Fruit fly (Drosophila melanogaster) whole organism, embryonic: Measurements from ENCODE around the gene tral.

ENCODE experiments used
- Blimp-1 ChIP-seq: fragments of 200-800 bp; sonication (Bioruptor generic); optimal IDR thresholded peaks from 3 replicates; lab custom pipeline; 2018; ENCODE audit warnings: missing biosample characterization, missing genetic modification characterization, mild to moderate bottlenecking, moderate library complexity, missing genetic modification reagents
- CG10321 ChIP-seq: fragments of 200-800 bp; sonication (Bioruptor generic); IDR thresholded peaks from 2 replicates; pipeline ENCODE4 v1.3.6; 2022; ENCODE audit warnings: missing biosample characterization, missing genetic modification characterization
- CG12769 ChIP-seq: fragments of 200-800 bp; sonication (Bioruptor generic); optimal IDR thresholded peaks from 2 replicates; lab custom pipeline; 2019; ENCODE audit warnings: missing biosample characterization, mild to moderate bottlenecking, missing genetic modification characterization, moderate library complexity
- CG17912 ChIP-seq: fragments of 200-800 bp; sonication (Bioruptor generic); optimal IDR thresholded peaks from 2 replicates; lab custom pipeline; 2018; ENCODE audit warnings: missing biosample characterization, mild to moderate bottlenecking, missing genetic modification characterization
- CG2199 ChIP-seq: fragments of 200-800 bp; sonication (Bioruptor generic); IDR thresholded peaks from 3 replicates; pipeline ENCODE4 v1.3.6; 2022; ENCODE audit warnings: missing biosample characterization, missing genetic modification characterization
- CG2712 ChIP-seq: fragments of 200-800 bp; optimal IDR thresholded peaks from 3 replicates; lab custom pipeline; 2019; ENCODE audit warnings: missing biosample characterization, mild to moderate bottlenecking, missing genetic modification characterization, moderate library complexity
- CG30431 ChIP-seq: fragments of 200-800 bp; sonication (Bioruptor generic); optimal IDR thresholded peaks from 2 replicates; lab custom pipeline; 2017; ENCODE audit warnings: missing biosample characterization, missing genetic modification characterization
- CG32532 ChIP-seq: fragments of 200-800 bp; sonication (Bioruptor generic); IDR thresholded peaks from 2 replicates; pipeline ENCODE4 v1.3.6; 2022; ENCODE audit warnings: missing biosample characterization, missing genetic modification characterization
- CG3407 ChIP-seq: fragments of 200-800 bp; sonication (Bioruptor generic); optimal IDR thresholded peaks from 2 replicates; lab custom pipeline; 2018; ENCODE audit warnings: missing biosample characterization, mild to moderate bottlenecking, missing genetic modification characterization
- CG34376 ChIP-seq: fragments of 200-800 bp; sonication (Bioruptor generic); optimal IDR thresholded peaks from 2 replicates; lab custom pipeline; 2018; ENCODE audit warnings: missing biosample characterization, mild to moderate bottlenecking, missing genetic modification characterization
- CG3847 ChIP-seq: fragments of 200-800 bp; sonication (Bioruptor generic); IDR thresholded peaks from 2 replicates; pipeline ENCODE4 v1.3.6; 2022; ENCODE audit warnings: missing biosample characterization, missing genetic modification characterization
- CG6813 ChIP-seq: fragments of 200-800 bp; sonication (Bioruptor generic); optimal IDR thresholded peaks from 2 replicates; lab custom pipeline; 2017; ENCODE audit warnings: missing biosample characterization, missing genetic modification characterization, mild to moderate bottlenecking, moderate library complexity, missing genetic modification reagents
- CG8359 ChIP-seq: fragments of 200-800 bp; sonication (Bioruptor generic); optimal IDR thresholded peaks from 2 replicates; lab custom pipeline; 2017; ENCODE audit warnings: missing biosample characterization, mild to moderate bottlenecking, missing genetic modification characterization, borderline replicate concordance
- CG8388 ChIP-seq: fragments of 200-800 bp; sonication (Bioruptor generic); optimal IDR thresholded peaks from 2 replicates; lab custom pipeline; 2019; ENCODE audit warnings: missing biosample characterization, mild to moderate bottlenecking, missing genetic modification characterization, moderate library complexity
- CG9609 ChIP-seq: fragments of 200-800 bp; sonication (Bioruptor generic); optimal IDR thresholded peaks from 3 replicates; lab custom pipeline; 2016; ENCODE audit warnings: missing biosample characterization, missing genetic modification characterization
- Chrac-16 ChIP-seq: fragments of 200-800 bp; sonication (Bioruptor generic); optimal IDR thresholded peaks from 3 replicates; lab custom pipeline; 2016; ENCODE audit warnings: missing biosample characterization, missing genetic modification characterization
- Elba2 ChIP-seq: fragments of 200-800 bp; sonication (Bioruptor generic); optimal IDR thresholded peaks from 3 replicates; lab custom pipeline; 2016; ENCODE audit warnings: missing biosample characterization, missing genetic modification characterization
- Fer2 ChIP-seq: fragments of 200-800 bp; sonication (Bioruptor generic); optimal IDR thresholded peaks from 2 replicates; lab custom pipeline; 2018; ENCODE audit warnings: missing biosample characterization, mild to moderate bottlenecking, missing genetic modification characterization, moderate library complexity
- HLH4C ChIP-seq: fragments of 200-800 bp; sonication (Bioruptor generic); IDR thresholded peaks from 3 replicates; pipeline ENCODE4 v1.3.6; 2022; ENCODE audit warnings: missing biosample characterization, missing genetic modification characterization; ENCODE audit not compliant: partially characterized antibody
- HLHmδ ChIP-seq: fragments of 200-800 bp; sonication (Bioruptor generic); optimal IDR thresholded peaks from 2 replicates; lab custom pipeline; 2018; ENCODE audit warnings: missing biosample characterization, mild to moderate bottlenecking, missing genetic modification characterization, moderate library complexity
- Kr ChIP-seq: fragments of 200-800 bp; sonication (Bioruptor generic); optimal IDR thresholded peaks from 2 replicates; lab custom pipeline; 2017; ENCODE audit warnings: missing biosample characterization, mild to moderate bottlenecking, missing genetic modification characterization
- Neu2 ChIP-seq: fragments of 200-800 bp; sonication (Bioruptor generic); optimal IDR thresholded peaks from 3 replicates; lab custom pipeline; 2016; ENCODE audit warnings: missing biosample characterization, missing genetic modification characterization, borderline replicate concordance
- Rfx ChIP-seq: fragments of 200-800 bp; sonication (Bioruptor generic); IDR thresholded peaks from 2 replicates; pipeline ENCODE4 v1.3.6; 2022; ENCODE audit warnings: missing biosample characterization, missing genetic modification characterization
- Side ChIP-seq: fragments of 200-800 bp; sonication (Bioruptor generic); optimal IDR thresholded peaks from 2 replicates; lab custom pipeline; 2016; ENCODE audit warnings: missing biosample characterization, missing genetic modification characterization
- Sin3A ChIP-seq: fragments of >200 bp; optimal IDR thresholded peaks from 2 replicates; lab custom pipeline; 2018
- Xbp1 ChIP-seq: fragments of 200-800 bp; sonication (Bioruptor generic); optimal IDR thresholded peaks from 3 replicates; lab custom pipeline; 2016; ENCODE audit warnings: missing biosample characterization, mild to moderate bottlenecking, missing genetic modification characterization
- abd-A ChIP-seq: fragments of 200-800 bp; sonication (Bioruptor generic); optimal IDR thresholded peaks from 3 replicates; lab custom pipeline; 2019; ENCODE audit warnings: missing biosample characterization, mild to moderate bottlenecking, missing genetic modification characterization, moderate library complexity
- bab2 ChIP-seq: fragments of 200-800 bp; sonication (Bioruptor generic); optimal IDR thresholded peaks from 2 replicates; lab custom pipeline; 2016; ENCODE audit warnings: missing biosample characterization, missing genetic modification characterization
- bigmax ChIP-seq: fragments of 200-800 bp; sonication (Bioruptor generic); optimal IDR thresholded peaks from 2 replicates; lab custom pipeline; 2018; ENCODE audit warnings: missing biosample characterization, mild to moderate bottlenecking, missing genetic modification characterization
- cas ChIP-seq: fragments of 200-800 bp; sonication (Bioruptor generic); IDR thresholded peaks from 2 replicates; pipeline ENCODE4 v1.3.6; 2022; ENCODE audit warnings: missing biosample characterization, missing genetic modification characterization
- croc ChIP-seq: fragments of 200-800 bp; sonication (Bioruptor generic); conservative IDR thresholded peaks from 3 replicates; pipeline ENCODE4 v1.3.6; 2022; ENCODE audit warnings: missing biosample characterization, missing genetic modification characterization
- crol ChIP-seq: fragments of 200-800 bp; sonication (Bioruptor generic); IDR thresholded peaks from 2 replicates; pipeline ENCODE4 v1.3.6; 2022; ENCODE audit warnings: missing biosample characterization, missing genetic modification characterization
- dati ChIP-seq: fragments of 200-800 bp; sonication (Bioruptor generic); IDR thresholded peaks from 2 replicates; pipeline ENCODE4 v1.3.6; 2022; ENCODE audit warnings: missing biosample characterization, missing genetic modification characterization
- disco-r ChIP-seq: fragments of 200-800 bp; sonication (Bioruptor generic); optimal IDR thresholded peaks from 2 replicates; lab custom pipeline; 2016; ENCODE audit warnings: missing biosample characterization, missing genetic modification characterization
- dpn ChIP-seq, 2 experiments: fragments of 200-800 bp; sonication (Bioruptor generic); optimal IDR thresholded peaks; 3 replicates each; lab custom pipeline; 2016; ENCODE audit warnings: missing biosample characterization in 2 of 2, missing genetic modification characterization in 2 of 2
- emc ChIP-seq: fragments of 200-800 bp; sonication (Bioruptor generic); optimal IDR thresholded peaks from 2 replicates; lab custom pipeline; 2016; ENCODE audit warnings: missing biosample characterization, missing genetic modification characterization
- eve ChIP-seq, 2 experiments: fragments of >200 bp; optimal IDR thresholded peaks; 2 replicates each; lab custom pipeline; 2017; ENCODE audit warnings: missing biosample characterization in 2 of 2, missing genetic modification characterization in 2 of 2
- gce ChIP-seq: fragments of 200-800 bp; sonication (Bioruptor generic); IDR thresholded peaks from 3 replicates; pipeline ENCODE4 v1.3.6; 2022; ENCODE audit warnings: missing biosample characterization, missing genetic modification characterization
- grn ChIP-seq: fragments of 200-800 bp; sonication (Bioruptor generic); optimal IDR thresholded peaks from 3 replicates; lab custom pipeline; 2017; ENCODE audit warnings: missing biosample characterization, missing genetic modification characterization
- jing ChIP-seq: fragments of 200-800 bp; sonication (Bioruptor generic); optimal IDR thresholded peaks from 2 replicates; lab custom pipeline; 2018; ENCODE audit warnings: missing biosample characterization, mild to moderate bottlenecking, missing genetic modification characterization
- lbe ChIP-seq: fragments of 200-800 bp; sonication (Bioruptor generic); optimal IDR thresholded peaks from 2 replicates; lab custom pipeline; 2016; ENCODE audit warnings: missing biosample characterization, mild to moderate bottlenecking, missing genetic modification characterization
- lov ChIP-seq, 2 experiments: fragments of 200-800 bp in 1 of 2; fragments of >200 bp in 1 of 2; sonication (Bioruptor generic) in 1 of 2; IDR thresholded peaks in 1 of 2; optimal IDR thresholded peaks in 1 of 2; 2 replicates in 1 of 2; 3 replicates in 1 of 2; pipeline versions ENCODE4 v1.3.6 to Lab custom; 2017 to 2022; ENCODE audit warnings: missing biosample characterization in 1 of 2, missing genetic modification characterization in 1 of 2
- mam ChIP-seq: fragments of 200-800 bp; sonication (Bioruptor generic); optimal IDR thresholded peaks from 3 replicates; lab custom pipeline; 2016; ENCODE audit warnings: missing biosample characterization, missing genetic modification characterization
- odd ChIP-seq: fragments of 200-800 bp; sonication (Bioruptor generic); optimal IDR thresholded peaks from 2 replicates; lab custom pipeline; 2017; ENCODE audit warnings: missing biosample characterization, mild to moderate bottlenecking, missing genetic modification characterization
- slou ChIP-seq: fragments of 200-800 bp; sonication (Bioruptor generic); optimal IDR thresholded peaks from 3 replicates; lab custom pipeline; 2016; ENCODE audit warnings: missing biosample characterization, missing genetic modification characterization
- stwl ChIP-seq: fragments of 200-800 bp; sonication (Bioruptor generic); optimal IDR thresholded peaks from 3 replicates; lab custom pipeline; 2018; ENCODE audit warnings: missing biosample characterization, mild to moderate bottlenecking, missing genetic modification characterization, moderate library complexity
- tio ChIP-seq: fragments of 200-800 bp; sonication (Bioruptor generic); optimal IDR thresholded peaks from 2 replicates; lab custom pipeline; 2017; ENCODE audit warnings: missing biosample characterization, missing genetic modification characterization, inconsistent platforms
- tna ChIP-seq: fragments of 200-800 bp; sonication (Bioruptor generic); IDR thresholded peaks from 2 replicates; pipeline ENCODE4 v1.3.6; 2022; ENCODE audit warnings: missing biosample characterization, missing genetic modification characterization; ENCODE audit not compliant: partially characterized antibody
- trem ChIP-seq: fragments of 200-800 bp; optimal IDR thresholded peaks from 3 replicates; lab custom pipeline; 2019; ENCODE audit warnings: missing biosample characterization, mild to moderate bottlenecking, missing genetic modification characterization, moderate library complexity
- trh ChIP-seq: fragments of 200-800 bp; sonication (Bioruptor generic); optimal IDR thresholded peaks from 2 replicates; lab custom pipeline; 2016; ENCODE audit warnings: missing biosample characterization, missing genetic modification characterization
- unpg ChIP-seq: fragments of 200-800 bp; sonication (Bioruptor generic); optimal IDR thresholded peaks from 3 replicates; lab custom pipeline; 2018; ENCODE audit warnings: missing biosample characterization, mild to moderate bottlenecking, missing genetic modification characterization, moderate library complexity

The tral gene

dm6 chr3L:12482917-12483316 lies 31.9 kb upstream of the tral start (continued):
- TF ChIP-seq odd (peak; percentile 76), emc (GFP tag; lab: Kevin White, UChicago) (no peak), croc (GFP tag; lab: Robert Waterston, UW) (peak; percentile 46; the same call in 2 of the 3 replicates), CG9609 (GFP tag; lab: Kevin White, UChicago) (peak; percentile 15), Chrac-16 (GFP tag; lab: Kevin White, UChicago) (peak; percentile 61), Xbp1 (GFP tag; lab: Kevin White, UChicago) (peak; percentile 82), CG32532 (peak; percentile 59; the same call in 1 of the 2 replicates), CG3407 (peak; percentile 54), unpg (GFP tag; lab: Kevin White, UChicago) (peak; percentile 69), grn (GFP tag; lab: Kevin White, UChicago) (no peak), Kr (GFP tag; lab: Kevin White, UChicago) (no peak), CG6813 (no peak), bigmax (GFP tag; lab: Kevin White, UChicago) (no peak), Blimp-1 (GFP tag; lab: Kevin White, UChicago) (peak; percentile 69), lbe (GFP tag; lab: Kevin White, UChicago) (no peak), CG2199 (GFP tag; lab: Robert Waterston, UW) (no peak), CG30431 (GFP tag; lab: Kevin White, UChicago) (peak; percentile 14), slou (GFP tag; lab: Kevin White, UChicago) (no peak), Rfx (GFP tag; lab: Robert Waterston, UW) (peak; percentile 47; the same call in 1 of the 2 replicates), Fer2 (tag; lab: Kevin White, UChicago) (peak; percentile 27), Elba2 (GFP tag; lab: Kevin White, UChicago) (no peak), Side (GFP tag; lab: Kevin White, UChicago) (peak; percentile 23), HLH4C (GFP tag; lab: Robert Waterston, UW) (no peak), cas (GFP tag; lab: Robert Waterston, UW) (no peak), tna (no peak), CG10321 (GFP tag; lab: Robert Waterston, UW) (no peak), gce (GFP tag; lab: Robert Waterston, UW) (peak; percentile 42; the same call in 1 of the 3 replicates), CG17912 (no peak), Sin3A (lab: Kevin White, UChicago) (no peak), trh (GFP tag; lab: Kevin White, UChicago) (peak; percentile 62), lov (optimal IDR thresholded peaks at IDR 0.05; lab: Kevin White, UChicago) (no peak), lov (GFP tag; IDR thresholded peaks at IDR 0.05; lab: Robert Waterston, UW) (no peak), CG34376 (GFP tag; lab: Kevin White, UChicago) (no peak), tio (peak; percentile 79), CG12769 (tag; lab: Kevin White, UChicago) (no peak), eve (GFP tag; optimal IDR thresholded peaks at IDR 0.05; lab: Kevin White, UChicago) (peak in 1 of 2 experiments; percentile 93), stwl (tag; lab: Kevin White, UChicago) (no peak), HLHmδ (GFP tag; lab: Kevin White, UChicago) (no peak), dati (0 out of 2 replicates have a peak, but pooled peaks have one; percentile 58), Neu2 (GFP tag; lab: Kevin White, UChicago) (no peak), CG3847 (GFP tag; lab: Robert Waterston, UW) (peak; percentile 55), CG2712 (tag; lab: Kevin White, UChicago) (peak; percentile 86), dpn (GFP tag; optimal IDR thresholded peaks at IDR 0.05; lab: Kevin White, UChicago) (peak; percentile 57 to 66), CG8359 (GFP tag; lab: Kevin White, UChicago) (no peak), crol (GFP tag; lab: Robert Waterston, UW) (no peak), disco-r (GFP tag; lab: Kevin White, UChicago) (no peak), trem (peak; percentile 50), jing (GFP tag; lab: Kevin White, UChicago) (peak; percentile 42), abd-A (no peak), bab2 (GFP tag; lab: Kevin White, UChicago) (peak; percentile 65), mam (peak; percentile 45), CG8388 (GFP tag; lab: Kevin White, UChicago) (peak; percentile 69)
